Fruit fly (Drosophila melanogaster): Measurements from ENCODE around the gene Tailor.

DNA sequence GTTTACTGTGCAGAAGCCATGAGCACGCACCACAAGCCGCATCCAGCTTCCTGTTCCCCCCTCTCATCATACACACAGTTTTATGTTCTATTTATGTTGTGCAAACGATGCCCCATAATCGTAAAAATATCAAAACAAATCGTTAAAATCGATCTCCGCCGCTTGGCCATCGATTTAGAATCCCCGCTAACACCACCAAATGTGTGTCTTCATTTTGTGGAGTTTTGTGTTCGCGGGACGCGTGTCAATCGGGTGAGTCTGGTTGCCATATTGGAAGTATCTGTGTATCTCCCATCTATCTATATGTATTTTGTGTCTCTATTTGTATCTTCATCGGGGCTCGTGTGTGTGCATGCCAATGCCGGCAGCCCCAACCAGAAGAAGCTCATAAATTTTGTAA is 51.4 kb downstream of the Tailor start:
- TF ChIP-seq CG8478 (optimal IDR thresholded peaks at IDR 0.05) (no peak), CTCF (optimal IDR thresholded peaks at IDR 0.05) (no peak)

All from S2 (cell line).